Worm (Caenorhabditis elegans) whole organism, late embryonic: Measurements from ENCODE around the gene smoc-1.

Source experiments
- che-1 ChIP-seq: sonication (generic microtip); optimal IDR thresholded peaks from 2 replicates; lab custom pipeline; 2016; ENCODE audit warnings: mild to moderate bottlenecking, missing genetic modification characterization, missing compliant biosample characterization
- elt-2 ChIP-seq: sonication (generic microtip); optimal IDR thresholded peaks from 2 replicates; lab custom pipeline; 2016; ENCODE audit warnings: missing genetic modification reagents, missing genetic modification characterization, missing compliant biosample characterization
- pha-2 ChIP-seq: sonication (generic microtip); optimal IDR thresholded peaks from 2 replicates; lab custom pipeline; 2017; ENCODE audit warnings: mild to moderate bottlenecking, missing genetic modification characterization, missing compliant biosample characterization
- rnt-1 ChIP-seq: sonication (generic microtip); optimal IDR thresholded peaks from 2 replicates; lab custom pipeline; 2016; ENCODE audit warnings: missing genetic modification characterization, missing compliant biosample characterization

DNA sequence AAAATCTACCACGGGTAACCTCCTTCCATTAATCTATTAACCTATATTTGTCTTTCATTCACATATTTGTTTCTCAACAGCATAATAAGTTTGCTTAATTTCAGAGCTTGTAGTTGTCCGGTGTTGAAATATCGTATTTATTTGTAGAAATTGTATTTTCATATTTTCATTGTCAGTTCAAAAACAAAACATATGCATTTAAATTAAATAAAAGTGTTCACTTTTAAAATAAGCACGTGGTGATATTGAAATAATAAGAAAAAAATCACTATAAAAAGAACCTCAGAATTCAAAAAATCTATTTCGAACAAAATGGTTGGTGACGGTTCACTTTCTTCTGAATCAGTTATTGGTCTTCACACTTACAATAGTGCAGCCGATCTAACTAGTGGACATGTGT lies 1.2 kb downstream of the smoc-1 start, which contains the start of gene T04F3.3:
- TF ChIP-seq che-1 (tag; lab: Kevin White, UChicago), result no peak
- TF ChIP-seq elt-2 (tag; lab: Kevin White, UChicago), result no peak
- TF ChIP-seq rnt-1 (tag; lab: Kevin White, UChicago), result no peak
- TF ChIP-seq pha-2 (tag; lab: Kevin White, UChicago), result no peak
